Worm (Caenorhabditis elegans): Measurements from ENCODE around the gene str-248.
"Not testable (repeated sequence)": the region's sequence is repeated elsewhere in the genome, so short reads cannot be mapped to it uniquely, and the experiment has no call there.

The str-248 gene

ce11 chrV:15629543-15629942, at the start of gene str-248:
Gene str-248, minus strand, starts transcription at chrV:15629643.
- TF ChIP-seq unc-62 (GFP tag; optimal IDR thresholded peaks at IDR 0.05): no peak

ce11 chrV:15677222-15677621, 47.8 kb upstream of the str-248 start, which contains the start of gene nhr-52:
Gene nhr-52, plus strand, starts transcription at chrV:15677522.
- no peak for TF ChIP-seq unc-62 (GFP tag; optimal IDR thresholded peaks at IDR 0.05)

- no peak for TF ChIP-seq unc-62 (GFP tag; optimal IDR thresholded peaks at IDR 0.05)
Observed at ce11 chrV:15674899-15675298, 45.5 kb upstream of the str-248 start.

ce11 chrV:15673707-15674106, 44.3 kb upstream of the str-248 start, which contains the start of gene nhr-51:
Gene nhr-51, plus strand, starts transcription at chrV:15674007.
- TF ChIP-seq unc-62 (GFP tag; optimal IDR thresholded peaks at IDR 0.05): no peak

- not testable (repeated sequence) for TF ChIP-seq unc-62 (GFP tag; optimal IDR thresholded peaks at IDR 0.05)
Observed at ce11 chrV:15670139-15670538, 40.7 kb upstream of the str-248 start, which contains the start of gene K06B4.15. Gene K06B4.15, plus strand, starts transcription at chrV:15670439.

- no peak for TF ChIP-seq unc-62 (GFP tag; optimal IDR thresholded peaks at IDR 0.05)
Observed at ce11 chrV:15668870-15669269, 39.4 kb upstream of the str-248 start, which contains the start of gene K06B4.4. Gene K06B4.4, plus strand, starts transcription at chrV:15669170.

- not testable (repeated sequence) for TF ChIP-seq unc-62 (GFP tag; optimal IDR thresholded peaks at IDR 0.05)
Observed at ce11 chrV:15668200-15668599, 38.8 kb upstream of the str-248 start, which contains the start of gene F53E4.1. Gene F53E4.1, minus strand, starts transcription at chrV:15668300.

ce11 chrV:15666718-15667117, 37.3 kb upstream of the str-248 start:
- TF ChIP-seq unc-62 (GFP tag; optimal IDR thresholded peaks at IDR 0.05): no peak

ce11 chrV:15664053-15664661, 34.7 kb upstream of the str-248 start:
- no peak for TF ChIP-seq unc-62 (GFP tag; optimal IDR thresholded peaks at IDR 0.05)

ce11 chrV:15661580-15661979, 32.1 kb upstream of the str-248 start:
- TF ChIP-seq unc-62 (GFP tag; optimal IDR thresholded peaks at IDR 0.05): no peak

ce11 chrV:15661003-15661402, 31.6 kb upstream of the str-248 start:
- no peak for TF ChIP-seq unc-62 (GFP tag; optimal IDR thresholded peaks at IDR 0.05)

ce11 chrV:15658262-15659060, 29.0 kb upstream of the str-248 start:
- no peak for TF ChIP-seq unc-62 (GFP tag; optimal IDR thresholded peaks at IDR 0.05)

ce11 chrV:15654124-15654523, 24.7 kb upstream of the str-248 start, which contains the start of gene F53E4.2:
Gene F53E4.2, plus strand, starts transcription at chrV:15654424.
- no peak for TF ChIP-seq unc-62 (GFP tag; optimal IDR thresholded peaks at IDR 0.05)

- TF ChIP-seq unc-62 (GFP tag; optimal IDR thresholded peaks at IDR 0.05): no peak
Observed at ce11 chrV:15652147-15652546, 22.7 kb upstream of the str-248 start.

ce11 chrV:15650167-15650566, 20.7 kb upstream of the str-248 start, which contains the start of gene sru-42:
Gene sru-42, plus strand, starts transcription at chrV:15650467.
- TF ChIP-seq unc-62 (GFP tag; optimal IDR thresholded peaks at IDR 0.05): no peak

ce11 chrV:15647536-15648085, 18.2 kb upstream of the str-248 start, which contains the start of the genes C55A1.7 and C55A1.6:
Gene C55A1.7, minus strand, starts transcription at chrV:15647636.
Gene C55A1.6, plus strand, starts transcription at chrV:15648035.
- not testable (repeated sequence) for TF ChIP-seq unc-62 (GFP tag; optimal IDR thresholded peaks at IDR 0.05)
